Fruit fly (Drosophila melanogaster) whole organism, embryonic: ENCODE measurements around the gene CG31219.

Source experiments
- BtbVII ChIP-seq: fragments of 200-800 bp; sonication (Bioruptor generic); optimal IDR thresholded peaks from 3 replicates; lab custom pipeline; 2017; ENCODE audit warnings: missing biosample characterization, mild to moderate bottlenecking, missing genetic modification characterization
- CG10209 ChIP-seq: fragments of 200-800 bp; sonication (Bioruptor generic); optimal IDR thresholded peaks from 3 replicates; lab custom pipeline; 2017; ENCODE audit warnings: missing biosample characterization, mild to moderate bottlenecking, missing genetic modification characterization, missing genetic modification reagents
- CG10462 ChIP-seq: fragments of 200-800 bp; sonication (Bioruptor generic); optimal IDR thresholded peaks from 2 replicates; lab custom pipeline; 2016; ENCODE audit warnings: missing biosample characterization, missing genetic modification characterization
- CG12391 ChIP-seq: fragments of 200-800 bp; sonication (Bioruptor generic); optimal IDR thresholded peaks from 3 replicates; lab custom pipeline; 2018; ENCODE audit warnings: missing biosample characterization, mild to moderate bottlenecking, missing genetic modification characterization, moderate library complexity
- CG13894 ChIP-seq: fragments of 200-800 bp; sonication (Bioruptor generic); optimal IDR thresholded peaks from 3 replicates; lab custom pipeline; 2018; ENCODE audit warnings: missing biosample characterization, mild to moderate bottlenecking, missing genetic modification characterization, moderate library complexity
- CG14860 ChIP-seq: fragments of 200-800 bp; sonication (Bioruptor generic); IDR thresholded peaks from 3 replicates; pipeline ENCODE4 v1.3.6; 2022; ENCODE audit warnings: missing biosample characterization, missing genetic modification characterization; ENCODE audit not compliant: partially characterized antibody
- CG14965 ChIP-seq: fragments of 200-800 bp; sonication (Bioruptor generic); optimal IDR thresholded peaks from 2 replicates; lab custom pipeline; 2016; ENCODE audit warnings: missing biosample characterization, missing genetic modification characterization, borderline replicate concordance
- CG15514 ChIP-seq: fragments of 200-800 bp; sonication (Bioruptor generic); optimal IDR thresholded peaks from 3 replicates; lab custom pipeline; 2017; ENCODE audit warnings: missing biosample characterization, missing genetic modification characterization, mild to moderate bottlenecking, moderate library complexity, missing genetic modification reagents
- CG16813 ChIP-seq: fragments of 200-800 bp; sonication (Bioruptor generic); IDR thresholded peaks from 3 replicates; pipeline ENCODE4 v1.3.6; 2022; ENCODE audit warnings: missing biosample characterization, missing genetic modification characterization; ENCODE audit not compliant: partially characterized antibody
- CG2889 ChIP-seq: fragments of 200-800 bp; sonication (Bioruptor generic); IDR thresholded peaks from 3 replicates; pipeline ENCODE4 v1.3.6; 2022; ENCODE audit warnings: missing biosample characterization, missing genetic modification characterization
- CG34224 ChIP-seq: fragments of 200-800 bp; sonication (Bioruptor generic); IDR thresholded peaks from 3 replicates; pipeline ENCODE4 v1.3.6; 2022; ENCODE audit warnings: missing biosample characterization, missing genetic modification characterization; ENCODE audit not compliant: partially characterized antibody
- CG34422 ChIP-seq: fragments of 200-800 bp; sonication (Bioruptor generic); IDR thresholded peaks from 3 replicates; pipeline ENCODE4 v1.3.6; 2022; ENCODE audit warnings: missing biosample characterization, missing genetic modification characterization
- CG3838 ChIP-seq: fragments of 200-800 bp; sonication (Bioruptor generic); optimal IDR thresholded peaks from 3 replicates; lab custom pipeline; 2016; ENCODE audit warnings: missing biosample characterization, missing genetic modification characterization
- CG42726 ChIP-seq: fragments of 200-800 bp; sonication (Bioruptor generic); IDR thresholded peaks from 2 replicates; pipeline ENCODE4 v1.3.6; 2022; ENCODE audit warnings: missing biosample characterization, missing genetic modification characterization; ENCODE audit not compliant: partially characterized antibody
- CG8359 ChIP-seq: fragments of 200-800 bp; sonication (Bioruptor generic); optimal IDR thresholded peaks from 2 replicates; lab custom pipeline; 2017; ENCODE audit warnings: missing biosample characterization, mild to moderate bottlenecking, missing genetic modification characterization, borderline replicate concordance
- CG8388 ChIP-seq: fragments of 200-800 bp; sonication (Bioruptor generic); optimal IDR thresholded peaks from 2 replicates; lab custom pipeline; 2019; ENCODE audit warnings: missing biosample characterization, mild to moderate bottlenecking, missing genetic modification characterization, moderate library complexity
- CG8924 ChIP-seq: fragments of 200-800 bp; optimal IDR thresholded peaks from 3 replicates; lab custom pipeline; 2019; ENCODE audit warnings: missing biosample characterization, mild to moderate bottlenecking, missing genetic modification characterization, moderate library complexity
- CG8944 ChIP-seq: fragments of 200-800 bp; sonication (Bioruptor generic); optimal IDR thresholded peaks from 3 replicates; lab custom pipeline; 2016; ENCODE audit warnings: missing biosample characterization, missing genetic modification characterization
- CG9609 ChIP-seq: fragments of 200-800 bp; sonication (Bioruptor generic); optimal IDR thresholded peaks from 3 replicates; lab custom pipeline; 2016; ENCODE audit warnings: missing biosample characterization, missing genetic modification characterization
- CHES-1-like ChIP-seq: fragments of 200-800 bp; sonication (Bioruptor generic); optimal IDR thresholded peaks from 2 replicates; lab custom pipeline; 2016; ENCODE audit warnings: missing biosample characterization, missing genetic modification characterization
- CTCF ChIP-seq: fragments of 200-800 bp; sonication (Bioruptor generic); optimal IDR thresholded peaks from 2 replicates; lab custom pipeline; 2017; ENCODE audit warnings: missing biosample characterization, mild to moderate bottlenecking, missing genetic modification characterization, moderate library complexity
- Dfd ChIP-seq, 2 experiments: fragments of >200 bp; optimal IDR thresholded peaks; 2 replicates each; lab custom pipeline; 2017; ENCODE audit warnings: missing biosample characterization in 2 of 2, missing genetic modification characterization in 2 of 2
- Fer3 ChIP-seq: fragments of 200-800 bp; sonication (Bioruptor generic); optimal IDR thresholded peaks from 2 replicates; lab custom pipeline; 2018; ENCODE audit warnings: missing biosample characterization, mild to moderate bottlenecking, missing genetic modification characterization, moderate library complexity
- H2.0 ChIP-seq: fragments of 200-800 bp; sonication (Bioruptor generic); IDR thresholded peaks from 2 replicates; pipeline ENCODE4 v1.3.6; 2022; ENCODE audit warnings: missing biosample characterization, missing genetic modification characterization
- HHEX ChIP-seq: fragments of 200-800 bp; sonication (Bioruptor generic); optimal IDR thresholded peaks from 3 replicates; lab custom pipeline; 2017; ENCODE audit warnings: missing biosample characterization, mild to moderate bottlenecking, missing genetic modification characterization, missing genetic modification reagents
- HmgD ChIP-seq: fragments of 200-800 bp; sonication (Bioruptor generic); optimal IDR thresholded peaks from 3 replicates; lab custom pipeline; 2016; ENCODE audit warnings: missing biosample characterization, missing genetic modification characterization
- HmgZ ChIP-seq: fragments of 200-800 bp; sonication (Bioruptor generic); optimal IDR thresholded peaks from 2 replicates; lab custom pipeline; 2018; ENCODE audit warnings: missing biosample characterization, mild to moderate bottlenecking, missing genetic modification characterization
- Hr78 ChIP-seq, 2 experiments: fragments of 200-800 bp in 1 of 2; fragments of >200 bp in 1 of 2; sonication (Bioruptor generic) in 1 of 2; optimal IDR thresholded peaks; 2 replicates each; lab custom pipeline; 2017 to 2019; ENCODE audit warnings: missing biosample characterization in 2 of 2, missing genetic modification characterization in 2 of 2, mild to moderate bottlenecking in 1 of 2, moderate library complexity in 1 of 2
- Mes4 ChIP-seq: fragments of 200-800 bp; sonication (Bioruptor generic); optimal IDR thresholded peaks from 2 replicates; lab custom pipeline; 2016; ENCODE audit warnings: missing biosample characterization, missing genetic modification characterization
- NC2α ChIP-seq: fragments of 200-800 bp; sonication (Bioruptor generic); optimal IDR thresholded peaks from 2 replicates; lab custom pipeline; 2016; ENCODE audit warnings: missing biosample characterization, missing genetic modification characterization
- Rfx ChIP-seq: fragments of 200-800 bp; sonication (Bioruptor generic); IDR thresholded peaks from 2 replicates; pipeline ENCODE4 v1.3.6; 2022; ENCODE audit warnings: missing biosample characterization, missing genetic modification characterization
- Six4 ChIP-seq: fragments of 200-800 bp; sonication (Bioruptor generic); optimal IDR thresholded peaks from 2 replicates; lab custom pipeline; 2016; ENCODE audit warnings: missing biosample characterization, missing genetic modification characterization
- Spps ChIP-seq: fragments of 200-800 bp; sonication (Bioruptor generic); optimal IDR thresholded peaks from 2 replicates; lab custom pipeline; 2018; ENCODE audit warnings: missing biosample characterization, mild to moderate bottlenecking, missing genetic modification characterization
- Sry-β ChIP-seq: fragments of 200-800 bp; sonication (Bioruptor generic); optimal IDR thresholded peaks from 2 replicates; lab custom pipeline; 2018; ENCODE audit warnings: missing biosample characterization, mild to moderate bottlenecking, missing genetic modification characterization, moderate library complexity
- Xrp1 ChIP-seq: fragments of 200-800 bp; sonication (Bioruptor generic); IDR thresholded peaks from 2 replicates; pipeline ENCODE4 v1.3.6; 2022; ENCODE audit warnings: missing biosample characterization, missing genetic modification characterization
- br ChIP-seq: fragments of >200 bp; optimal IDR thresholded peaks from 2 replicates; lab custom pipeline; 2017
- cato ChIP-seq: fragments of 200-800 bp; sonication (Bioruptor generic); optimal IDR thresholded peaks from 2 replicates; lab custom pipeline; 2016; ENCODE audit warnings: missing biosample characterization, missing genetic modification characterization, borderline replicate concordance
- dpn ChIP-seq, 2 experiments: fragments of 200-800 bp; sonication (Bioruptor generic); optimal IDR thresholded peaks; 3 replicates each; lab custom pipeline; 2016; ENCODE audit warnings: missing biosample characterization in 2 of 2, missing genetic modification characterization in 2 of 2
- insv ChIP-seq, 2 experiments: fragments of 200-800 bp; sonication (Bioruptor generic); optimal IDR thresholded peaks; 3 replicates each; lab custom pipeline; 2016 to 2018; ENCODE audit warnings: missing biosample characterization in 2 of 2, missing genetic modification characterization in 2 of 2
- jing ChIP-seq: fragments of 200-800 bp; sonication (Bioruptor generic); optimal IDR thresholded peaks from 2 replicates; lab custom pipeline; 2018; ENCODE audit warnings: missing biosample characterization, mild to moderate bottlenecking, missing genetic modification characterization
- org-1 ChIP-seq: fragments of 200-800 bp; sonication (Bioruptor generic); optimal IDR thresholded peaks from 2 replicates; lab custom pipeline; 2017; ENCODE audit warnings: missing biosample characterization, missing genetic modification characterization
- ro ChIP-seq: fragments of 200-800 bp; sonication (Bioruptor generic); IDR thresholded peaks from 2 replicates; pipeline ENCODE4 v1.3.6; 2022; ENCODE audit warnings: missing biosample characterization, missing genetic modification characterization
- schlank ChIP-seq: fragments of 200-800 bp; sonication (Bioruptor generic); optimal IDR thresholded peaks from 2 replicates; lab custom pipeline; 2018; ENCODE audit warnings: missing biosample characterization, mild to moderate bottlenecking, missing genetic modification characterization
- sens ChIP-seq: fragments of 200-800 bp; sonication (Bioruptor generic); peaks from one replicate; lab custom pipeline; 2016; ENCODE audit warnings: missing biosample characterization, missing genetic modification characterization
- slou ChIP-seq: fragments of 200-800 bp; sonication (Bioruptor generic); optimal IDR thresholded peaks from 3 replicates; lab custom pipeline; 2016; ENCODE audit warnings: missing biosample characterization, missing genetic modification characterization
- sna ChIP-seq: fragments of 200-800 bp; sonication (Bioruptor generic); IDR thresholded peaks from 2 replicates; pipeline ENCODE4 v1.3.6; 2022; ENCODE audit warnings: missing biosample characterization, missing genetic modification characterization; ENCODE audit not compliant: partially characterized antibody
- sqz ChIP-seq: fragments of 200-800 bp; sonication (Bioruptor generic); optimal IDR thresholded peaks from 3 replicates; lab custom pipeline; 2018; ENCODE audit warnings: missing biosample characterization, mild to moderate bottlenecking, missing genetic modification characterization
- toy ChIP-seq: fragments of 200-800 bp; sonication (Bioruptor generic); IDR thresholded peaks from 2 replicates; pipeline ENCODE4 v1.3.6; 2022; ENCODE audit warnings: missing biosample characterization, missing genetic modification characterization
- vnd ChIP-seq: fragments of 200-800 bp; sonication (Bioruptor generic); IDR thresholded peaks from 3 replicates; pipeline ENCODE4 v1.3.6; 2022; ENCODE audit warnings: missing biosample characterization, missing genetic modification characterization; ENCODE audit not compliant: partially characterized antibody

The CG31219 gene

DNA sequence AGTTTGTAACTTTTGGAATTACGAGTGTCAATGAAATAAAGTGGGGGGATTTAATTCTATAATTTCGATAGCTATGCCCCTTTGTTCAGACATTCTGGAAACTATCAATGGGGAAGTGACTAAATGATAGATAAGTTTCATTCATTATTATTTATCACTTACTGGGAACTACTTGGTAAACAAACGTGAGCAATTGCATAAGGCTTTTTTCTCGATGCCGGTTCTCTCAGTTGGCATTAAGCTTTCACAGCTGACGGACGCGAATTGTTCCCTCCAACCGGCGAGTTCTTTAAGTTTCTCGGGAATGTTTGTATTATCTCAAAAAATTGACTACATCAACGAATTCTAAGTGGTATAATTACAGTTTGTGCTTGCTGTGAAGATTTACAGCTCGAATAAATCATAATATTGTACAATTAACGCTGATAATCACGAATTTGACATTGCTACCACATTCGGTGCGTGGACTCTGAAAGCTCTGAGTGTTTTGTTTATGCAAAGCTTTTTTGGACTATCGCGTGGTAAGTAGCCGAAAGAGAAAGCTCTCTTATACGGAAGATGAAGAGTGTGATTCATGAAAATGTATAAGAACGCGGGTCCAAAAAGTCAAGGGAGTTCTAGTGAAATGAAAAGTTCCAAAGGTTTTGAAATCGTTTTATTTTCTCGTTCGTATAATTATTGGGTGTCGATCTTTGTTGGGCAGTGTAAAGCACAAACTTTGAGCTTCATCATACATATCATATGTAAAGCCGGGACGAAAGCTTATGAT, 20.6 kb downstream of the CG31219 start, which contains the start of gene Naam (continued):
- peak; percentile 61 for TF ChIP-seq org-1 (GFP tag; lab: Kevin White, UChicago)
- TF ChIP-seq Sry-β (GFP tag; lab: Kevin White, UChicago) = no peak
- peak; percentile 30 for TF ChIP-seq HmgD (GFP tag; lab: Kevin White, UChicago)
- no peak for TF ChIP-seq ro (GFP tag; lab: Robert Waterston, UW)
- peak; percentile 65 for TF ChIP-seq HmgZ (tag; lab: Kevin White, UChicago)
- TF ChIP-seq sens = peak; percentile 96
- peak; percentile 43 for TF ChIP-seq CG3838 (GFP tag; lab: Kevin White, UChicago)
- peak; percentile 51 for TF ChIP-seq CG10462 (GFP tag; lab: Kevin White, UChicago)
- TF ChIP-seq schlank = peak; percentile 70
- peak; percentile 71 for TF ChIP-seq Six4 (GFP tag; lab: Kevin White, UChicago)
- TF ChIP-seq jing (GFP tag; lab: Kevin White, UChicago) = no peak
- peak; percentile 38 for TF ChIP-seq BtbVII (GFP tag; lab: Kevin White, UChicago)
- TF ChIP-seq Spps (tag; lab: Kevin White, UChicago) = no peak
- TF ChIP-seq CG8359 (GFP tag; lab: Kevin White, UChicago) = no peak
- TF ChIP-seq CG34224 (GFP tag; lab: Robert Waterston, UW) = no peak
- TF ChIP-seq Hr78 (GFP tag; optimal IDR thresholded peaks at IDR 0.05; lab: Kevin White, UChicago) = peak in 1 of 2 experiments; percentile 21
- peak; percentile 68 for TF ChIP-seq HHEX
- peak; percentile 27 for TF ChIP-seq NC2α
- TF ChIP-seq CG16813 (GFP tag; lab: Robert Waterston, UW) = no peak
- TF ChIP-seq CG34422 (GFP tag; lab: Robert Waterston, UW) = peak; percentile 69; the same call in 2 of the 3 replicates
- TF ChIP-seq cato (GFP tag; lab: Kevin White, UChicago) = peak; percentile 36
- TF ChIP-seq CHES-1-like (GFP tag; lab: Kevin White, UChicago) = peak; percentile 79
- TF ChIP-seq CG14860 (GFP tag; lab: Robert Waterston, UW) = no peak
- TF ChIP-seq CG14965 (GFP tag; lab: Kevin White, UChicago) = peak; percentile 8
- TF ChIP-seq dpn (GFP tag; optimal IDR thresholded peaks at IDR 0.05; lab: Kevin White, UChicago) = peak; percentile 85 to 87
- TF ChIP-seq CG15514 = peak; percentile 79
- TF ChIP-seq CG13894 (tag; lab: Kevin White, UChicago) = peak; percentile 73
- peak; percentile 61 for TF ChIP-seq Mes4 (GFP tag; lab: Kevin White, UChicago)
- no peak for TF ChIP-seq sqz (GFP tag; lab: Kevin White, UChicago)
- TF ChIP-seq H2.0 (GFP tag; lab: Robert Waterston, UW) = peak; percentile 62
- no peak for TF ChIP-seq vnd
- no peak for TF ChIP-seq CG42726 (GFP tag; lab: Robert Waterston, UW)
- peak; percentile 76 for TF ChIP-seq Fer3 (tag; lab: Kevin White, UChicago)
- TF ChIP-seq CG2889 (GFP tag; lab: Robert Waterston, UW) = peak; percentile 53; the same call in 2 of the 3 replicates
- TF ChIP-seq toy (GFP tag; lab: Robert Waterston, UW) = no peak
- no peak for TF ChIP-seq sna
- TF ChIP-seq CG12391 (tag; lab: Kevin White, UChicago) = peak; percentile 84
- TF ChIP-seq Dfd (GFP tag; optimal IDR thresholded peaks at IDR 0.05; lab: Kevin White, UChicago) = no peak
- TF ChIP-seq CG8388 (GFP tag; lab: Kevin White, UChicago) = peak; percentile 59
- no peak for TF ChIP-seq slou (GFP tag; lab: Kevin White, UChicago)
- peak; percentile 32 for TF ChIP-seq CTCF
- TF ChIP-seq CG8924 (tag; lab: Kevin White, UChicago) = peak; percentile 73
- TF ChIP-seq Xrp1 (GFP tag; lab: Robert Waterston, UW) = peak; percentile 86
- peak; percentile 57 for TF ChIP-seq CG9609 (GFP tag; lab: Kevin White, UChicago)
- TF ChIP-seq CG10209 (GFP tag; lab: Kevin White, UChicago) = peak; percentile 69
- TF ChIP-seq Rfx (GFP tag; lab: Robert Waterston, UW) = peak; percentile 90
- TF ChIP-seq br (lab: Kevin White, UChicago) = no peak
- peak; percentile 47 for TF ChIP-seq CG8944 (GFP tag; lab: Kevin White, UChicago)
- TF ChIP-seq insv (GFP tag; optimal IDR thresholded peaks at IDR 0.05; lab: Kevin White, UChicago) = no peak
